ENCODE assay signal across 4 fruit fly cellular contexts in genomic region chr3L:2480470-2480869, dm6.
TF ChIP-seq lines count a peak whose summit lies in the region.

No protein-coding gene starts in this region.

- TF ChIP-seq CTCF in whole organism, embryonic (GFP tag; optimal IDR thresholded peaks at IDR 0.05; lab: Kevin White, UChicago), result no peak

TF ChIP-seq in whole organism, adult, 20 proteins besides CTCF, POLR2A, EP300 and RAD21:
- TF ChIP-seq kay (GFP tag; lab: Kevin White, UChicago; ENCODE audit: borderline replicate concordance), result peak; percentile 23
- TF ChIP-seq CG7045 (GFP tag; optimal IDR thresholded peaks at IDR 0.05; lab: Kevin White, UChicago), result no peak
- TF ChIP-seq Crg-1 (GFP tag; optimal IDR thresholded peaks at IDR 0.05; lab: Kevin White, UChicago), result no peak

TF ChIP-seq in whole organism, embryonic, 481 proteins besides CTCF, POLR2A, EP300 and RAD21 (continues in another document):
- TF ChIP-seq vfl (GFP tag; optimal IDR thresholded peaks at IDR 0.05; lab: Kevin White, UChicago) (no peak), tap (tag; optimal IDR thresholded peaks at IDR 0.05; lab: Kevin White, UChicago) (no peak), sc (optimal IDR thresholded peaks at IDR 0.05; lab: Kevin White, UChicago) (no peak), sc (GFP tag; optimal IDR thresholded peaks at IDR 0.05; lab: Kevin White, UChicago) (no peak), Deaf1 (tag; optimal IDR thresholded peaks at IDR 0.05; lab: Kevin White, UChicago) (peak; percentile 11), Adf1 (GFP tag; IDR thresholded peaks at IDR 0.05; lab: Robert Waterston, UW) (no peak), Xrp1 (GFP tag; IDR thresholded peaks at IDR 0.05; lab: Robert Waterston, UW) (no peak), CrebB (tag; optimal IDR thresholded peaks at IDR 0.05; lab: Kevin White, UChicago) (no peak), Ets65A (GFP tag; lab: Kevin White, UChicago) (no peak), seq (GFP tag; IDR thresholded peaks at IDR 0.05; lab: Robert Waterston, UW) (peak; percentile 10; the same call in 1 of the 2 replicates), insv (GFP tag; optimal IDR thresholded peaks at IDR 0.05; lab: Kevin White, UChicago) (no peak), ac (GFP tag; optimal IDR thresholded peaks at IDR 0.05; lab: Kevin White, UChicago) (no peak), CG12942 (GFP tag; optimal IDR thresholded peaks at IDR 0.05; lab: Kevin White, UChicago) (no peak), cwo (GFP tag; optimal IDR thresholded peaks at IDR 0.05; lab: Kevin White, UChicago) (peak; percentile 59), CG11504 (tag; optimal IDR thresholded peaks at IDR 0.05; lab: Kevin White, UChicago) (peak; percentile 98), fd96Cb (tag; optimal IDR thresholded peaks at IDR 0.05; lab: Kevin White, UChicago) (no peak), CG10274 (GFP tag; optimal IDR thresholded peaks at IDR 0.05; lab: Kevin White, UChicago) (no peak), ewg (GFP tag; optimal IDR thresholded peaks at IDR 0.05; lab: Kevin White, UChicago) (peak; percentile 66), CG17912 (GFP tag; optimal IDR thresholded peaks at IDR 0.05; lab: Kevin White, UChicago) (no peak), pita (GFP tag; optimal IDR thresholded peaks at IDR 0.05; lab: Kevin White, UChicago) (no peak), CG30020 (tag; optimal IDR thresholded peaks at IDR 0.05; lab: Kevin White, UChicago) (no peak), CG5953 (GFP tag; IDR thresholded peaks at IDR 0.05; lab: Robert Waterston, UW) (no peak), CG12391 (tag; optimal IDR thresholded peaks at IDR 0.05; lab: Kevin White, UChicago) (no peak), wek (GFP tag; optimal IDR thresholded peaks at IDR 0.05; lab: Kevin White, UChicago) (no peak), tio (GFP tag; optimal IDR thresholded peaks at IDR 0.05; lab: Kevin White, UChicago) (no peak), tgo (GFP tag; IDR thresholded peaks at IDR 0.05; lab: Robert Waterston, UW) (no peak), Med (GFP tag; lab: Kevin White, UChicago) (peak; percentile 76), CG34376 (GFP tag; optimal IDR thresholded peaks at IDR 0.05; lab: Kevin White, UChicago) (no peak), crp (GFP tag; optimal IDR thresholded peaks at IDR 0.05; lab: Kevin White, UChicago) (peak in 1 of 2 experiments; percentile 40), ftz-f1 (GFP tag; optimal IDR thresholded peaks at IDR 0.05; lab: Kevin White, UChicago) (no peak), CG9932 (GFP tag; IDR thresholded peaks at IDR 0.05; lab: Robert Waterston, UW) (no peak), CG15479 (GFP tag; optimal IDR thresholded peaks at IDR 0.05; lab: Kevin White, UChicago) (no peak)

TF ChIP-seq in whole organism, prepupa, 60 proteins besides CTCF, POLR2A, EP300 and RAD21:
- TF ChIP-seq Sox102F (GFP tag; optimal IDR thresholded peaks at IDR 0.05; lab: Kevin White, UChicago) (no peak), Ets21C (GFP tag; optimal IDR thresholded peaks at IDR 0.05; lab: Kevin White, UChicago) (no peak), CG3032 (tag; optimal IDR thresholded peaks at IDR 0.05; lab: Kevin White, UChicago) (no peak), CG16779 (tag; optimal IDR thresholded peaks at IDR 0.05; lab: Kevin White, UChicago) (no peak), esn (GFP tag; optimal IDR thresholded peaks at IDR 0.05; lab: Kevin White, UChicago) (no peak), dsx (GFP tag; optimal IDR thresholded peaks at IDR 0.05; lab: Kevin White, UChicago; ENCODE audit: poor library complexity, severe bottlenecking) (peak; percentile 42), CG34406 (GFP tag; optimal IDR thresholded peaks at IDR 0.05; lab: Kevin White, UChicago) (no peak), Lpt (GFP tag; optimal IDR thresholded peaks at IDR 0.05; lab: Kevin White, UChicago) (no peak), Smox (GFP tag; optimal IDR thresholded peaks at IDR 0.05; lab: Kevin White, UChicago) (no peak), CG11294 (GFP tag; IDR thresholded peaks at IDR 0.05; lab: Robert Waterston, UW) (no peak), CG15336 (GFP tag; IDR thresholded peaks at IDR 0.05; lab: Robert Waterston, UW) (no peak), CG31627 (GFP tag; optimal IDR thresholded peaks at IDR 0.05; lab: Kevin White, UChicago) (no peak), CG8119 (GFP tag; IDR thresholded peaks at IDR 0.05; lab: Robert Waterston, UW) (no peak), pdm3 (GFP tag; optimal IDR thresholded peaks at IDR 0.05; lab: Kevin White, UChicago) (no peak), svp (GFP tag; lab: Kevin White, UChicago) (peak; percentile 51), CG7368 (GFP tag; optimal IDR thresholded peaks at IDR 0.05; lab: Kevin White, UChicago) (peak; percentile 3), Ets96B (tag; optimal IDR thresholded peaks at IDR 0.05; lab: Kevin White, UChicago) (peak; percentile 0), vri (GFP tag; optimal IDR thresholded peaks at IDR 0.05; lab: Kevin White, UChicago) (no peak), CG11902 (GFP tag; optimal IDR thresholded peaks at IDR 0.05; lab: Kevin White, UChicago) (no peak), topi (GFP tag; optimal IDR thresholded peaks at IDR 0.05; lab: Kevin White, UChicago) (peak; percentile 24), salr (GFP tag; optimal IDR thresholded peaks at IDR 0.05; lab: Kevin White, UChicago) (no peak)
TF ChIP-seq in whole organism, prepupa: peak in this region for 5.

TF ChIP-seq in whole organism, wandering third instar larva, 38 proteins besides CTCF, POLR2A, EP300 and RAD21:
- no peak for TF ChIP-seq Rel (GFP tag; optimal IDR thresholded peaks at IDR 0.05; lab: Kevin White, UChicago)
- peak; percentile 91 for TF ChIP-seq Rel (tag; optimal IDR thresholded peaks at IDR 0.05; lab: Kevin White, UChicago)
- no peak for TF ChIP-seq sage (GFP tag; optimal IDR thresholded peaks at IDR 0.05; lab: Kevin White, UChicago)
